Worm (Caenorhabditis elegans) whole organism, mixed stage, embryonic: ENCODE results near the gene T28D9.1.

Source experiments
- M03D4.4 ChIP-seq: sonication (generic microtip); optimal IDR thresholded peaks from 2 replicates; lab custom pipeline; 2017; ENCODE audit warnings: mild to moderate bottlenecking, missing genetic modification characterization, missing compliant biosample characterization
- bed-3 ChIP-seq: fragments of 200-800 bp; sonication (Bioruptor generic); optimal IDR thresholded peaks from 3 replicates; lab custom pipeline; 2018; ENCODE audit warnings: mild to moderate bottlenecking, missing genetic modification characterization, moderate library complexity, missing compliant biosample characterization
- blmp-1 ChIP-seq: fragments of 150-350 bp; optimal IDR thresholded peaks from 2 replicates; lab custom pipeline; 2014; ENCODE audit warnings: missing biosample characterization, missing genetic modification characterization
- ceh-39 ChIP-seq: fragments of 150-350 bp; optimal IDR thresholded peaks from 2 replicates; lab custom pipeline; 2014; ENCODE audit warnings: missing biosample characterization, missing genetic modification characterization
- ceh-43 ChIP-seq: fragments of 200-800 bp; sonication (Bioruptor generic); optimal IDR thresholded peaks from 2 replicates; lab custom pipeline; 2018; ENCODE audit warnings: mild to moderate bottlenecking, missing genetic modification characterization, moderate library complexity, missing compliant biosample characterization
- ceh-83 ChIP-seq: fragments of 200-800 bp; sonication (Bioruptor generic); optimal IDR thresholded peaks from 2 replicates; lab custom pipeline; 2018; ENCODE audit warnings: mild to moderate bottlenecking, missing genetic modification characterization, missing compliant biosample characterization
- ces-1 ChIP-seq: fragments of 150-350 bp; optimal IDR thresholded peaks from 2 replicates; lab custom pipeline; 2014; ENCODE audit warnings: missing biosample characterization, missing genetic modification reagents, missing genetic modification characterization
- cnd-1 ChIP-seq: fragments of 200-800 bp; sonication (Bioruptor generic); optimal IDR thresholded peaks from 2 replicates; lab custom pipeline; 2018; ENCODE audit warnings: mild to moderate bottlenecking, missing genetic modification characterization, missing compliant biosample characterization
- drap-1 ChIP-seq: fragments of 200-800 bp; sonication (Bioruptor generic); optimal IDR thresholded peaks from 3 replicates; lab custom pipeline; 2018; ENCODE audit warnings: mild to moderate bottlenecking, missing genetic modification characterization, missing compliant biosample characterization
- elt-1 ChIP-seq: sonication (generic microtip); optimal IDR thresholded peaks from 2 replicates; lab custom pipeline; 2017; ENCODE audit warnings: missing genetic modification characterization, mild to moderate bottlenecking, missing compliant biosample characterization, antibody characterized with exemption, moderate library complexity, borderline replicate concordance; ENCODE audit not compliant: insufficient read depth
- elt-3 ChIP-seq: fragments of 150-350 bp; optimal IDR thresholded peaks from 2 replicates; lab custom pipeline; 2014; ENCODE audit warnings: missing biosample characterization, missing genetic modification characterization
- flh-1 ChIP-seq: fragments of 200-800 bp; sonication (Bioruptor generic); optimal IDR thresholded peaks from 2 replicates; lab custom pipeline; 2018; ENCODE audit warnings: mild to moderate bottlenecking, missing genetic modification characterization, moderate library complexity, missing compliant biosample characterization
- ham-2 ChIP-seq: fragments of 200-800 bp; sonication (Bioruptor generic); optimal IDR thresholded peaks from 2 replicates; lab custom pipeline; 2018; ENCODE audit warnings: mild to moderate bottlenecking, missing genetic modification characterization, missing compliant biosample characterization
- hlh-1 ChIP-seq: fragments of 150-350 bp; optimal IDR thresholded peaks from 2 replicates; lab custom pipeline; 2014; ENCODE audit warnings: missing biosample characterization, missing genetic modification reagents, missing genetic modification characterization
- lin-13 ChIP-seq: fragments of 150-350 bp; optimal IDR thresholded peaks from 2 replicates; lab custom pipeline; 2014; ENCODE audit warnings: missing biosample characterization, missing genetic modification characterization
- lin-32 ChIP-seq: fragments of 200-800 bp; sonication (Bioruptor generic); optimal IDR thresholded peaks from 2 replicates; lab custom pipeline; 2018; ENCODE audit warnings: mild to moderate bottlenecking, missing genetic modification characterization, missing compliant biosample characterization
- lsy-2 ChIP-seq: fragments of 150-350 bp; optimal IDR thresholded peaks from 2 replicates; lab custom pipeline; 2014; ENCODE audit warnings: missing biosample characterization, missing genetic modification characterization
- mab-5 ChIP-seq: fragments of 150-350 bp; optimal IDR thresholded peaks from 2 replicates; lab custom pipeline; 2014; ENCODE audit warnings: missing biosample characterization, missing genetic modification characterization
- mep-1 ChIP-seq: fragments of 150-350 bp; optimal IDR thresholded peaks from 2 replicates; lab custom pipeline; 2017; ENCODE audit warnings: missing biosample characterization, missing genetic modification reagents, missing genetic modification characterization, inconsistent platforms
- mls-2 ChIP-seq: sonication (generic microtip); optimal IDR thresholded peaks from 2 replicates; lab custom pipeline; 2016; ENCODE audit warnings: mild to moderate bottlenecking, missing genetic modification characterization, moderate library complexity, missing compliant biosample characterization
- nhr-12 ChIP-seq: fragments of 150-350 bp; optimal IDR thresholded peaks from 2 replicates; lab custom pipeline; 2014; ENCODE audit warnings: missing biosample characterization, missing genetic modification characterization
- nhr-2 ChIP-seq: fragments of 150-350 bp; optimal IDR thresholded peaks from 2 replicates; lab custom pipeline; 2014; ENCODE audit warnings: missing biosample characterization, missing genetic modification characterization
- nhr-237 ChIP-seq: fragments of 150-350 bp; optimal IDR thresholded peaks from 2 replicates; lab custom pipeline; 2014; ENCODE audit warnings: missing biosample characterization, missing genetic modification characterization
- nhr-28 ChIP-seq: fragments of 150-350 bp; optimal IDR thresholded peaks from 2 replicates; lab custom pipeline; 2014; ENCODE audit warnings: missing biosample characterization, missing genetic modification characterization
- nhr-76 ChIP-seq: sonication (generic microtip); optimal IDR thresholded peaks from 2 replicates; lab custom pipeline; 2017; ENCODE audit warnings: missing biosample characterization, missing genetic modification characterization
- pha-4 ChIP-seq: fragments of 150-350 bp; optimal IDR thresholded peaks from 2 replicates; lab custom pipeline; 2018; ENCODE audit warnings: missing biosample characterization, missing genetic modification reagents, missing genetic modification characterization
- sem-2 ChIP-seq: fragments of 200-800 bp; sonication (Bioruptor generic); optimal IDR thresholded peaks from 2 replicates; lab custom pipeline; 2018; ENCODE audit warnings: mild to moderate bottlenecking, missing genetic modification characterization, missing compliant biosample characterization
- snpc-4 ChIP-seq: fragments of 150-350 bp; optimal IDR thresholded peaks from 2 replicates; lab custom pipeline; 2014; ENCODE audit warnings: missing biosample characterization, missing genetic modification characterization
- sptf-1 ChIP-seq: sonication (generic microtip); optimal IDR thresholded peaks from 2 replicates; lab custom pipeline; 2017; ENCODE audit warnings: mild to moderate bottlenecking, missing genetic modification characterization, moderate library complexity, missing compliant biosample characterization
- tbx-8 ChIP-seq: fragments of 200-800 bp; sonication (Bioruptor generic); optimal IDR thresholded peaks from 2 replicates; lab custom pipeline; 2018; ENCODE audit warnings: mild to moderate bottlenecking, missing genetic modification characterization, moderate library complexity, missing compliant biosample characterization
- unc-120 ChIP-seq: sonication (generic microtip); optimal IDR thresholded peaks from 2 replicates; lab custom pipeline; 2017; ENCODE audit warnings: missing genetic modification characterization, missing compliant biosample characterization; ENCODE audit not compliant: poor library complexity, severe bottlenecking
- unc-39 ChIP-seq: fragments of 150-350 bp; optimal IDR thresholded peaks from 2 replicates; lab custom pipeline; 2014; ENCODE audit warnings: missing biosample characterization, missing genetic modification characterization
- unc-62 ChIP-seq: fragments of 150-350 bp; optimal IDR thresholded peaks from 2 replicates; lab custom pipeline; 2014; ENCODE audit warnings: missing biosample characterization, missing genetic modification reagents, missing genetic modification characterization
- zip-8 ChIP-seq: fragments of 150-350 bp; optimal IDR thresholded peaks from 2 replicates; lab custom pipeline; 2014; ENCODE audit warnings: missing biosample characterization, missing genetic modification characterization
- ztf-11 ChIP-seq: fragments of 150-350 bp; optimal IDR thresholded peaks from 2 replicates; lab custom pipeline; 2014; ENCODE audit warnings: missing biosample characterization, missing genetic modification characterization

The T28D9.1 gene

ce11 chrII:6522622-6523254 is 30.5 kb downstream of the T28D9.1 start:
- TF ChIP-seq nhr-28 (tag; lab: Kevin White, UChicago) (no peak), lsy-2 (tag; lab: Kevin White, UChicago) (no peak), lin-32 (no peak), ceh-39 (no peak), mls-2 (tag; lab: Kevin White, UChicago) (peak; percentile 73), hlh-1 (peak; percentile 41), sem-2 (no peak), unc-39 (no peak), mab-5 (no peak), unc-62 (GFP tag; lab: Kevin White, UChicago) (peak; percentile 58), elt-1 (tag; lab: Kevin White, UChicago) (no peak), M03D4.4 (tag; lab: Kevin White, UChicago) (peak; percentile 31), bed-3 (no peak), snpc-4 (tag; lab: Kevin White, UChicago) (no peak), ham-2 (peak; percentile 40), drap-1 (GFP tag; lab: Kevin White, UChicago) (no peak), elt-3 (tag; lab: Kevin White, UChicago) (no peak), cnd-1 (tag; lab: Kevin White, UChicago) (peak; percentile 25), tbx-8 (no peak), mep-1 (peak; percentile 50), nhr-2 (tag; lab: Kevin White, UChicago) (peak; percentile 96), blmp-1 (tag; lab: Kevin White, UChicago) (no peak), flh-1 (no peak), unc-120 (tag; lab: Kevin White, UChicago) (peak; percentile 44), ces-1 (no peak), sptf-1 (no peak), zip-8 (tag; lab: Kevin White, UChicago) (no peak), pha-4 (no peak), lin-13 (tag; lab: Kevin White, UChicago) (no peak), nhr-12 (tag; lab: Kevin White, UChicago) (no peak), ceh-43 (GFP tag; lab: Kevin White, UChicago) (no peak), nhr-237 (tag; lab: Kevin White, UChicago) (no peak), nhr-76 (tag; lab: Kevin White, UChicago) (no peak), ztf-11 (tag; lab: Kevin White, UChicago) (no peak), ceh-83 (GFP tag; lab: Kevin White, UChicago) (no peak)

ce11 chrII:6523940-6524339 is 31.7 kb downstream of the T28D9.1 start:
- TF ChIP-seq sptf-1, result no peak

- TF ChIP-seq elt-1 (tag; lab: Kevin White, UChicago), result peak; percentile 81
- no peak for TF ChIP-seq zip-8 (tag; lab: Kevin White, UChicago)
- TF ChIP-seq hlh-1, result no peak
- TF ChIP-seq unc-39, result no peak
Observed at ce11 chrII:6524501-6524977, 32.3 kb downstream of the T28D9.1 start, which contains the start of gene C56E6.2. Gene C56E6.2, plus strand, starts transcription at chrII:6524927.

ce11 chrII:6526136-6526684 is 34.0 kb downstream of the T28D9.1 start:
- TF ChIP-seq unc-120 (tag; lab: Kevin White, UChicago) (no peak), sem-2 (no peak), pha-4 (no peak), nhr-28 (tag; lab: Kevin White, UChicago) (no peak), mep-1 (no peak), elt-1 (tag; lab: Kevin White, UChicago) (no peak)
